Fruit fly (Drosophila melanogaster): ENCODE data around the gene TpnC73F.

Gene TpnC73F

DNA sequence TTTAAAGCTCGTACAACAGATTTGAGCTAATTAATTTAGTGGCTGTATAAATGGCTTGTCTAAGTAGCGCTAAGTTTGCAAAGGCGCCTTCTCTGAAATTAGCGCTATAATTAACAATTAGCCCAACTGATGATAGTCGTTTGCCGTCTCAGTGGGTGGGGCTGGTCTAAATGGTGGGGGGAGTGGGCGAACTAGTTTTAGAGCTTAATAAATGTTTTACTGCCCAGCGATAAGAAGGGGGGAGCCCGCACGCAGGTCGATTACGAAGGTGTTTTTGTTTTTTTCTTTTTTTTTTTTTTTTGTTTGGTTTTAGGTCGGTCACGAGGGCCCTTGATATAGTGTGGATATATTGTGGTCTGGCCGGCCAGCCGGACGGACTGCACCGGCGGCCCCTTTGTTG is 44.8 kb upstream of the TpnC73F start (continued):
- no peak for TF ChIP-seq CG1647 (GFP tag; optimal IDR thresholded peaks at IDR 0.05)

DNA sequence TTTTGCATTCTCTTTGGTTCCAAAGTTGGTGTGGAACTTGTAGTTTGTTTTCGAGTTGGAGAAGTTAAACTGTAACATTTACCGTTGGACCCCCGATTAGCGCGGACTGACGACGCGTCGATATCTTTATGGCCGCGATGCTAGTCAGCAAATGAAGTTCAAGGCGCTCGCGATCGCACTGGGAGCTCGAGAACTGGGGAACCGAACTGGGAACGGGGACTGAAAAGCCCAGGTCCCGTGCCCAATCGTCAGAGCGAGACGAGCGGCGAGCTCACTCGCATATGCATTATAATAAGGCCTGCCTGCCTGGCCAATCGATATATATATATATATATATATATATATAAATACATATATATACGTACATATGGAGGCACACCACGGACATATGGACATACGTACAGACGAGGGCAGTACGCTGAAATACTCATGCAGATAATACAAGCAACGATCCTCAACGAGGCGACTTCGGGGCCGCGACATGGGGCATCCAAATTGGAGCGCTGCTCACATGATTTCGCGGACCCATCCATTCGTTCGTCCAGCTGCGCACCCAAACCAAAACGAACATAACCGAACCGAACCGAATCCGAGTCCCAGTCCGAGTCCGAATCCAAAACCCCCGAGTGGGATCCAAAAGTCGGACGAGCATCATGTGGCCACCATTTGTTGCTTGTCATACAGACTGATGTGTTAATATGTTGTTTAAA is 43.6 kb upstream of the TpnC73F start:
- TF ChIP-seq CG6254 (GFP tag; optimal IDR thresholded peaks at IDR 0.05) (no peak), CG10543 (GFP tag; optimal IDR thresholded peaks at IDR 0.05) (peak; percentile 85), CG32532 (GFP tag; IDR thresholded peaks at IDR 0.05) (0 out of 2 replicates have a peak, but pooled peaks have one; percentile 14), NC2α (GFP tag; optimal IDR thresholded peaks at IDR 0.05) (no peak), CG11504 (tag; optimal IDR thresholded peaks at IDR 0.05) (no peak), CG31224 (GFP tag; IDR thresholded peaks at IDR 0.05) (0 out of 2 replicates have a peak, but pooled peaks have one; percentile 9), hbn (GFP tag; IDR thresholded peaks at IDR 0.05; ENCODE audit: partially characterized antibody) (no peak), tup (GFP tag; optimal IDR thresholded peaks at IDR 0.05) (no peak), CG11456 (GFP tag; IDR thresholded peaks at IDR 0.05) (no peak), sens (GFP tag) (peak; percentile 14), TFAM (GFP tag; optimal IDR thresholded peaks at IDR 0.05) (no peak), Chrac-16 (GFP tag; optimal IDR thresholded peaks at IDR 0.05) (no peak), CG3281 (GFP tag; optimal IDR thresholded peaks at IDR 0.05) (no peak), CG7745 (tag; optimal IDR thresholded peaks at IDR 0.05) (no peak), yki (optimal IDR thresholded peaks at IDR 0.05) (no peak), MTF-1 (GFP tag; optimal IDR thresholded peaks at IDR 0.05; ENCODE audit: borderline replicate concordance) (no peak), CG8290 (GFP tag; optimal IDR thresholded peaks at IDR 0.05) (no peak), CG8290 (tag; optimal IDR thresholded peaks at IDR 0.05) (peak in 1 of 2 experiments; percentile 55), slbo (GFP tag; IDR thresholded peaks at IDR 0.05) (no peak), Ada2b (GFP tag; IDR thresholded peaks at IDR 0.05) (no peak), CG7987 (GFP tag; optimal IDR thresholded peaks at IDR 0.05) (no peak), Deaf1 (tag; optimal IDR thresholded peaks at IDR 0.05) (peak; percentile 92), sug (tag; optimal IDR thresholded peaks at IDR 0.05) (peak; percentile 2), CG13424 (tag; optimal IDR thresholded peaks at IDR 0.05) (no peak), CG3726 (GFP tag; IDR thresholded peaks at IDR 0.05) (no peak), Hmr (GFP tag; optimal IDR thresholded peaks at IDR 0.05) (no peak), crp (GFP tag; optimal IDR thresholded peaks at IDR 0.05) (no peak), Stat92E (GFP tag; optimal IDR thresholded peaks at IDR 0.05) (no peak), CG18011 (GFP tag; optimal IDR thresholded peaks at IDR 0.05) (no peak), esg (GFP tag; conservative IDR thresholded peaks at IDR 0.05) (no peak), az2 (GFP tag; optimal IDR thresholded peaks at IDR 0.05) (no peak), CG11398 (GFP tag; optimal IDR thresholded peaks at IDR 0.05) (no peak), Med (GFP tag) (peak; percentile 52), sima (GFP tag; optimal IDR thresholded peaks at IDR 0.05) (no peak), Nf-YB (GFP tag; optimal IDR thresholded peaks at IDR 0.05) (no peak), en (GFP tag; optimal IDR thresholded peaks at IDR 0.05) (no peak), CG1233 (GFP tag; optimal IDR thresholded peaks at IDR 0.05) (no peak), hth (optimal IDR thresholded peaks at IDR 0.05) (no peak), Optix (GFP tag; IDR thresholded peaks at IDR 0.05) (0 out of 3 replicates have a peak, but pooled peaks have one; percentile 11), Hey (tag; optimal IDR thresholded peaks at IDR 0.05) (no peak), CG12769 (tag; optimal IDR thresholded peaks at IDR 0.05) (no peak), CG10979 (tag; optimal IDR thresholded peaks at IDR 0.05) (no peak), chif (GFP tag; optimal IDR thresholded peaks at IDR 0.05) (no peak), Usf (GFP tag; optimal IDR thresholded peaks at IDR 0.05) (no peak), lilli (GFP tag; optimal IDR thresholded peaks at IDR 0.05) (no peak), Dek (tag; optimal IDR thresholded peaks at IDR 0.05) (no peak), MESR4 (GFP tag; optimal IDR thresholded peaks at IDR 0.05) (no peak)
